Fruit fly (Drosophila melanogaster) S2 (cell line): ENCODE measurements around the gene Mip.

ENCODE experiments used
- CG8478 ChIP-seq: fragments of >200 bp; optimal IDR thresholded peaks from 2 replicates; lab custom pipeline; 2018
- CTCF ChIP-seq, 2 experiments: fragments of >200 bp; optimal IDR thresholded peaks; 2 replicates each; lab custom pipeline; 2018

Gene Mip

dm6 chr3L:17349604-17350003, at the start of gene Mip:
Gene Mip, minus strand, starts transcription at chr3L:17349666.
- TF ChIP-seq CTCF (optimal IDR thresholded peaks at IDR 0.05; lab: Kevin White, UChicago) (no peak), CG8478 (lab: Kevin White, UChicago) (no peak)

- TF ChIP-seq CTCF (optimal IDR thresholded peaks at IDR 0.05; lab: Kevin White, UChicago) (no peak), CG8478 (lab: Kevin White, UChicago) (no peak)
Observed at dm6 chr3L:17399014-17399413, 49.5 kb upstream of the Mip start.

- TF ChIP-seq CG8478 (lab: Kevin White, UChicago) (no peak), CTCF (optimal IDR thresholded peaks at IDR 0.05; lab: Kevin White, UChicago) (no peak)
Observed at dm6 chr3L:17394435-17395017, 45.1 kb upstream of the Mip start.

- TF ChIP-seq CTCF (optimal IDR thresholded peaks at IDR 0.05; lab: Kevin White, UChicago) (no peak), CG8478 (lab: Kevin White, UChicago) (no peak)
Observed at dm6 chr3L:17393098-17393497, 43.6 kb upstream of the Mip start.

- TF ChIP-seq CTCF (optimal IDR thresholded peaks at IDR 0.05; lab: Kevin White, UChicago) (no peak), CG8478 (lab: Kevin White, UChicago) (no peak)
Observed at dm6 chr3L:17392412-17392811, 42.9 kb upstream of the Mip start.

dm6 chr3L:17391132-17391531, 41.7 kb upstream of the Mip start:
- TF ChIP-seq CTCF (optimal IDR thresholded peaks at IDR 0.05; lab: Kevin White, UChicago), result no peak
- no peak for TF ChIP-seq CG8478 (lab: Kevin White, UChicago)

dm6 chr3L:17388895-17389294, 39.4 kb upstream of the Mip start, which contains the start of gene CG13731:
Gene CG13731, minus strand, starts transcription at chr3L:17388956.
- no peak for TF ChIP-seq CTCF (optimal IDR thresholded peaks at IDR 0.05; lab: Kevin White, UChicago)
- TF ChIP-seq CG8478 (lab: Kevin White, UChicago), result no peak

dm6 chr3L:17386612-17387382, 37.3 kb upstream of the Mip start:
- TF ChIP-seq CG8478 (lab: Kevin White, UChicago) (no peak), CTCF (optimal IDR thresholded peaks at IDR 0.05; lab: Kevin White, UChicago) (no peak)

- TF ChIP-seq CTCF (optimal IDR thresholded peaks at IDR 0.05; lab: Kevin White, UChicago), result peak; percentile 47 to 57
- TF ChIP-seq CG8478 (lab: Kevin White, UChicago), result no peak
Observed at dm6 chr3L:17383714-17384113, 34.2 kb upstream of the Mip start.

dm6 chr3L:17383285-17383684, 33.8 kb upstream of the Mip start:
- TF ChIP-seq CG8478 (lab: Kevin White, UChicago), result no peak
- TF ChIP-seq CTCF (optimal IDR thresholded peaks at IDR 0.05; lab: Kevin White, UChicago), result no peak

dm6 chr3L:17382628-17383027, 33.2 kb upstream of the Mip start, which contains the start of gene CG13728:
Gene CG13728, minus strand, starts transcription at chr3L:17382728.
- TF ChIP-seq CG8478 (lab: Kevin White, UChicago) (no peak), CTCF (optimal IDR thresholded peaks at IDR 0.05; lab: Kevin White, UChicago) (no peak)

dm6 chr3L:17381990-17382389, 32.5 kb upstream of the Mip start:
- no peak for TF ChIP-seq CTCF (optimal IDR thresholded peaks at IDR 0.05; lab: Kevin White, UChicago)
- no peak for TF ChIP-seq CG8478 (lab: Kevin White, UChicago)

- TF ChIP-seq CG8478 (lab: Kevin White, UChicago), result no peak
- TF ChIP-seq CTCF (optimal IDR thresholded peaks at IDR 0.05; lab: Kevin White, UChicago), result no peak
Observed at dm6 chr3L:17379311-17379710, 29.8 kb upstream of the Mip start, which contains the start of gene Cad74A. Gene Cad74A, minus strand, starts transcription at chr3L:17379530.

- TF ChIP-seq CTCF (optimal IDR thresholded peaks at IDR 0.05; lab: Kevin White, UChicago), result no peak
- TF ChIP-seq CG8478 (lab: Kevin White, UChicago), result no peak
Observed at dm6 chr3L:17374956-17375621, 25.6 kb upstream of the Mip start.

dm6 chr3L:17366936-17367335, 17.5 kb upstream of the Mip start:
- TF ChIP-seq CG8478 (lab: Kevin White, UChicago) (no peak), CTCF (optimal IDR thresholded peaks at IDR 0.05; lab: Kevin White, UChicago) (no peak)
